Worm (Caenorhabditis elegans) whole organism, L4/young adult: ENCODE measurements around the gene Y5F2A.4.
A peak's percentile ranks its signal among the peaks of the same experiment; 100 is the strongest.

Experiments
- W03F9.2 ChIP-seq: fragments of 150-350 bp; optimal IDR thresholded peaks from 2 replicates; lab custom pipeline; 2014; ENCODE audit warnings: missing biosample characterization, missing genetic modification characterization
- dao-5 ChIP-seq: sonication (generic microtip); optimal IDR thresholded peaks from 2 replicates; lab custom pipeline; 2016; ENCODE audit warnings: missing genotype, missing genetic modification characterization, moderate library complexity, missing compliant biosample characterization
- him-1 ChIP-seq: sonication (generic microtip); optimal IDR thresholded peaks from 2 replicates; lab custom pipeline; 2016; ENCODE audit warnings: missing genotype, missing genetic modification reagents, missing genetic modification characterization, missing compliant biosample characterization

DNA sequence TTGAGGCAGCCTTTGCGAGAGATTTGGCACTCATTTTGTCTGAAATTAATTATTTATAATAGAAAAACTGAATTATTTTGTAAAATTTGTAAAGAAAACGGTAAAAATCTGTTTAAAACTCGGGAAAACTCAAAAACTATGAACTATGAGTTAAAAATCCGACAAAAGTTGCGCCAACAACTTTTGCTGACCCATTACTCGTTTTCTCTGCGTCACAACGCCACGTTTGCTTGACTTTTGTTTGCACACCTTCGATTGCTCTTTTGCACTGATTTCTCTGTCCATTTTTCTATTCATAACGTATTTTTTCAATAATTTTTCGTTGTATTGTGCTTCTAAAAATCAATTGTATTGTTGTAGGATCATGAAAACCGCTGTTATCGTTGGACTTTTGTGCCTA is 42.2 kb downstream of the Y5F2A.4 start, which contains the start of gene fkb-1:
- no peak for TF ChIP-seq him-1 (tag; lab: Kevin White, UChicago)
- TF ChIP-seq W03F9.2 = peak; percentile 71
- no peak for TF ChIP-seq dao-5 (tag; lab: Kevin White, UChicago)
